Fruit fly (Drosophila melanogaster) whole organism, embryonic: ENCODE results near the gene GstD7.

ENCODE experiments used
- Atf-2 ChIP-seq: fragments of 200-800 bp; sonication (Bioruptor generic); optimal IDR thresholded peaks from 2 replicates; lab custom pipeline; 2016; ENCODE audit warnings: missing biosample characterization, missing genetic modification characterization
- Atf3 ChIP-seq: fragments of 200-800 bp; sonication (Bioruptor generic); optimal IDR thresholded peaks from 3 replicates; lab custom pipeline; 2016; ENCODE audit warnings: missing biosample characterization, missing genetic modification characterization
- Awh ChIP-seq: fragments of 200-800 bp; sonication (Bioruptor generic); IDR thresholded peaks from 2 replicates; pipeline ENCODE4, ENCODE4 v1.3.6; 2022; ENCODE audit warnings: missing biosample characterization, missing genetic modification characterization
- Blimp-1 ChIP-seq: fragments of 200-800 bp; sonication (Bioruptor generic); optimal IDR thresholded peaks from 3 replicates; lab custom pipeline; 2018; ENCODE audit warnings: missing biosample characterization, missing genetic modification characterization, mild to moderate bottlenecking, moderate library complexity, missing genetic modification reagents
- C15 ChIP-seq: fragments of 200-800 bp; sonication (Bioruptor generic); IDR thresholded peaks from 3 replicates; pipeline ENCODE4 v1.3.6; 2022; ENCODE audit warnings: missing biosample characterization, missing genetic modification characterization
- CG10267 ChIP-seq: fragments of 200-800 bp; sonication (Bioruptor generic); optimal IDR thresholded peaks from 2 replicates; lab custom pipeline; 2018; ENCODE audit warnings: missing biosample characterization, mild to moderate bottlenecking, missing genetic modification characterization, moderate library complexity
- CG12391 ChIP-seq: fragments of 200-800 bp; sonication (Bioruptor generic); optimal IDR thresholded peaks from 3 replicates; lab custom pipeline; 2018; ENCODE audit warnings: missing biosample characterization, mild to moderate bottlenecking, missing genetic modification characterization, moderate library complexity
- CG12659 ChIP-seq: fragments of 200-800 bp; sonication (Bioruptor generic); optimal IDR thresholded peaks from 3 replicates; lab custom pipeline; 2017; ENCODE audit warnings: mild to moderate bottlenecking, missing biosample characterization, missing genetic modification reagents, missing genetic modification characterization
- CG12942 ChIP-seq: fragments of 200-800 bp; sonication (Bioruptor generic); optimal IDR thresholded peaks from 3 replicates; lab custom pipeline; 2016; ENCODE audit warnings: missing biosample characterization, missing genetic modification characterization
- CG13123 ChIP-seq: fragments of 200-800 bp; sonication (Bioruptor generic); optimal IDR thresholded peaks from 2 replicates; lab custom pipeline; 2016; ENCODE audit warnings: missing biosample characterization, missing genetic modification characterization
- CG15479 ChIP-seq: fragments of 200-800 bp; sonication (Bioruptor generic); optimal IDR thresholded peaks from 3 replicates; lab custom pipeline; 2019; ENCODE audit warnings: missing biosample characterization, mild to moderate bottlenecking, missing genetic modification characterization, moderate library complexity
- CG1603 ChIP-seq: fragments of 200-800 bp; sonication (Bioruptor generic); optimal IDR thresholded peaks from 2 replicates; lab custom pipeline; 2019; ENCODE audit warnings: missing biosample characterization, mild to moderate bottlenecking, missing genetic modification characterization, moderate library complexity
- CG31224 ChIP-seq: fragments of 200-800 bp; sonication (Bioruptor generic); IDR thresholded peaks from 2 replicates; pipeline ENCODE4 v1.3.6; 2022; ENCODE audit warnings: missing biosample characterization, missing genetic modification characterization
- CG33213 ChIP-seq: fragments of 200-800 bp; sonication (Bioruptor generic); optimal IDR thresholded peaks from 3 replicates; lab custom pipeline; 2016; ENCODE audit warnings: missing biosample characterization, missing genetic modification characterization
- CG3838 ChIP-seq: fragments of 200-800 bp; sonication (Bioruptor generic); optimal IDR thresholded peaks from 3 replicates; lab custom pipeline; 2016; ENCODE audit warnings: missing biosample characterization, missing genetic modification characterization
- CG42726 ChIP-seq: fragments of 200-800 bp; sonication (Bioruptor generic); IDR thresholded peaks from 2 replicates; pipeline ENCODE4 v1.3.6; 2022; ENCODE audit warnings: missing biosample characterization, missing genetic modification characterization; ENCODE audit not compliant: partially characterized antibody
- CG6654 ChIP-seq: fragments of 200-800 bp; sonication (Bioruptor generic); optimal IDR thresholded peaks from 2 replicates; lab custom pipeline; 2017; ENCODE audit warnings: missing biosample characterization, mild to moderate bottlenecking, missing genetic modification characterization
- CG6765 ChIP-seq: fragments of 200-800 bp; sonication (Bioruptor generic); optimal IDR thresholded peaks from 3 replicates; lab custom pipeline; 2017; ENCODE audit warnings: missing biosample characterization, mild to moderate bottlenecking, missing genetic modification characterization
- CG7556 ChIP-seq: fragments of 200-800 bp; sonication (Bioruptor generic); optimal IDR thresholded peaks from 2 replicates; lab custom pipeline; 2017; ENCODE audit warnings: missing biosample characterization, mild to moderate bottlenecking, missing genetic modification characterization
- CG7745 ChIP-seq: fragments of 200-800 bp; sonication (Bioruptor generic); optimal IDR thresholded peaks from 2 replicates; lab custom pipeline; 2018; ENCODE audit warnings: missing biosample characterization, mild to moderate bottlenecking, missing genetic modification characterization, moderate library complexity
- CkIIα-i1 ChIP-seq: fragments of 200-800 bp; sonication (Bioruptor generic); IDR thresholded peaks from 2 replicates; pipeline ENCODE4 v1.3.6; 2022; ENCODE audit warnings: missing biosample characterization, missing genetic modification characterization
- CrebB ChIP-seq: fragments of 200-800 bp; sonication (Bioruptor generic); optimal IDR thresholded peaks from 3 replicates; lab custom pipeline; 2018; ENCODE audit warnings: missing biosample characterization, mild to moderate bottlenecking, missing genetic modification characterization
- Doc2 ChIP-seq: fragments of 200-800 bp; sonication (Bioruptor generic); IDR thresholded peaks from 2 replicates; pipeline ENCODE4 v1.3.6; 2022; ENCODE audit warnings: missing biosample characterization, missing genetic modification characterization
- Dref ChIP-seq: fragments of 200-800 bp; sonication (Bioruptor generic); IDR thresholded peaks from 2 replicates; pipeline ENCODE4 v1.3.6; 2022; ENCODE audit warnings: missing biosample characterization, missing genetic modification characterization
- HHEX ChIP-seq: fragments of 200-800 bp; sonication (Bioruptor generic); optimal IDR thresholded peaks from 3 replicates; lab custom pipeline; 2017; ENCODE audit warnings: missing biosample characterization, mild to moderate bottlenecking, missing genetic modification characterization, missing genetic modification reagents
- Kr ChIP-seq: fragments of 200-800 bp; sonication (Bioruptor generic); optimal IDR thresholded peaks from 2 replicates; lab custom pipeline; 2017; ENCODE audit warnings: missing biosample characterization, mild to moderate bottlenecking, missing genetic modification characterization
- Med ChIP-seq: fragments of 200-800 bp; sonication (Bioruptor generic); peaks from one replicate; lab custom pipeline; 2016; ENCODE audit warnings: missing biosample characterization, missing genetic modification characterization, mild to moderate bottlenecking, inconsistent platforms, moderate library complexity
- Meics ChIP-seq: fragments of 200-800 bp; sonication (Bioruptor generic); optimal IDR thresholded peaks from 2 replicates; lab custom pipeline; 2017; ENCODE audit warnings: missing biosample characterization, mild to moderate bottlenecking, missing genetic modification characterization
- Ptx1 ChIP-seq: fragments of 200-800 bp; sonication (Bioruptor generic); IDR thresholded peaks from 2 replicates; pipeline ENCODE4 v1.3.6; 2022; ENCODE audit warnings: missing biosample characterization, missing genetic modification characterization
- Sry-β ChIP-seq: fragments of 200-800 bp; sonication (Bioruptor generic); optimal IDR thresholded peaks from 2 replicates; lab custom pipeline; 2018; ENCODE audit warnings: missing biosample characterization, mild to moderate bottlenecking, missing genetic modification characterization, moderate library complexity
- Sry-δ ChIP-seq: fragments of 200-800 bp; sonication (Bioruptor generic); optimal IDR thresholded peaks from 2 replicates; lab custom pipeline; 2016; ENCODE audit warnings: missing biosample characterization, missing genetic modification characterization
- Tbp ChIP-seq: fragments of >200 bp; optimal IDR thresholded peaks from 2 replicates; lab custom pipeline; 2018; ENCODE audit warnings: missing biosample characterization, missing genetic modification characterization
- abd-A ChIP-seq: fragments of 200-800 bp; sonication (Bioruptor generic); optimal IDR thresholded peaks from 3 replicates; lab custom pipeline; 2019; ENCODE audit warnings: missing biosample characterization, mild to moderate bottlenecking, missing genetic modification characterization, moderate library complexity
- amos ChIP-seq: fragments of 200-800 bp; sonication (Bioruptor generic); IDR thresholded peaks from 2 replicates; pipeline ENCODE4 v1.3.6; 2022; ENCODE audit warnings: missing biosample characterization, missing genetic modification characterization; ENCODE audit not compliant: partially characterized antibody
- ara ChIP-seq: fragments of 200-800 bp; sonication (Bioruptor generic); IDR thresholded peaks from 2 replicates; pipeline ENCODE4 v1.3.6; 2022; ENCODE audit warnings: missing biosample characterization, missing genetic modification characterization
- bab2 ChIP-seq: fragments of 200-800 bp; sonication (Bioruptor generic); optimal IDR thresholded peaks from 2 replicates; lab custom pipeline; 2016; ENCODE audit warnings: missing biosample characterization, missing genetic modification characterization
- chinmo ChIP-seq: fragments of 200-800 bp; sonication (Bioruptor generic); IDR thresholded peaks from 4 replicates; pipeline ENCODE4 v1.3.6; 2022; ENCODE audit warnings: missing biosample characterization, missing genetic modification characterization; ENCODE audit not compliant: partially characterized antibody
- dysf ChIP-seq: fragments of 200-800 bp; sonication (Bioruptor generic); IDR thresholded peaks from 3 replicates; pipeline ENCODE4 v1.3.6; 2022; ENCODE audit warnings: missing biosample characterization, missing genetic modification characterization
- eyg ChIP-seq: fragments of 200-800 bp; sonication (Bioruptor generic); optimal IDR thresholded peaks from 3 replicates; lab custom pipeline; 2016; ENCODE audit warnings: missing biosample characterization, missing genetic modification characterization
- grn ChIP-seq: fragments of 200-800 bp; sonication (Bioruptor generic); optimal IDR thresholded peaks from 3 replicates; lab custom pipeline; 2017; ENCODE audit warnings: missing biosample characterization, missing genetic modification characterization
- gsb-n ChIP-seq: fragments of 200-800 bp; sonication (Bioruptor generic); optimal IDR thresholded peaks from 3 replicates; lab custom pipeline; 2018; ENCODE audit warnings: missing biosample characterization, mild to moderate bottlenecking, missing genetic modification characterization
- ham ChIP-seq: fragments of 200-800 bp; sonication (Bioruptor generic); IDR thresholded peaks from 2 replicates; pipeline ENCODE4 v1.3.6; 2022; ENCODE audit warnings: missing biosample characterization, missing genetic modification characterization
- org-1 ChIP-seq: fragments of 200-800 bp; sonication (Bioruptor generic); optimal IDR thresholded peaks from 2 replicates; lab custom pipeline; 2017; ENCODE audit warnings: missing biosample characterization, missing genetic modification characterization
- pan ChIP-seq, 4 experiments: fragments of >200 bp in 3 of 4; fragments of 200-800 bp in 1 of 4; sonication (Bioruptor generic) in 1 of 4; optimal IDR thresholded peaks in 3 of 4; IDR thresholded peaks in 1 of 4; 2 replicates each; pipeline versions ENCODE4 v1.3.6 to Lab custom; 2017 to 2022; ENCODE audit warnings: missing biosample characterization in 2 of 4, missing genetic modification characterization in 2 of 4, mixed read lengths in 1 of 4
- pb ChIP-seq: fragments of 200-800 bp; sonication (Bioruptor generic); optimal IDR thresholded peaks from 3 replicates; lab custom pipeline; 2016; ENCODE audit warnings: missing biosample characterization, missing genetic modification characterization
- sens-2 ChIP-seq: fragments of 200-800 bp; sonication (Bioruptor generic); IDR thresholded peaks from 2 replicates; pipeline ENCODE4 v1.3.6; 2022; ENCODE audit warnings: missing biosample characterization, missing genetic modification characterization
- sim ChIP-seq: fragments of 200-800 bp; sonication (Bioruptor generic); IDR thresholded peaks from 2 replicates; pipeline ENCODE4 v1.3.6; 2022; ENCODE audit warnings: missing biosample characterization, missing genetic modification characterization
- tna ChIP-seq: fragments of 200-800 bp; sonication (Bioruptor generic); IDR thresholded peaks from 2 replicates; pipeline ENCODE4 v1.3.6; 2022; ENCODE audit warnings: missing biosample characterization, missing genetic modification characterization; ENCODE audit not compliant: partially characterized antibody
- twi ChIP-seq: fragments of 200-800 bp; optimal IDR thresholded peaks from 2 replicates; lab custom pipeline; 2019; ENCODE audit warnings: missing biosample characterization, mild to moderate bottlenecking, missing genetic modification characterization, moderate library complexity
- zen ChIP-seq: fragments of 200-800 bp; sonication (Bioruptor generic); optimal IDR thresholded peaks from 3 replicates; lab custom pipeline; 2018; ENCODE audit warnings: missing biosample characterization, mild to moderate bottlenecking, missing genetic modification characterization, moderate library complexity
- zen2 ChIP-seq: fragments of 200-800 bp; sonication (Bioruptor generic); IDR thresholded peaks from 3 replicates; pipeline ENCODE4 v1.3.6; 2022; ENCODE audit warnings: missing biosample characterization, missing genetic modification characterization; ENCODE audit not compliant: partially characterized antibody

GstD7 gene

DNA sequence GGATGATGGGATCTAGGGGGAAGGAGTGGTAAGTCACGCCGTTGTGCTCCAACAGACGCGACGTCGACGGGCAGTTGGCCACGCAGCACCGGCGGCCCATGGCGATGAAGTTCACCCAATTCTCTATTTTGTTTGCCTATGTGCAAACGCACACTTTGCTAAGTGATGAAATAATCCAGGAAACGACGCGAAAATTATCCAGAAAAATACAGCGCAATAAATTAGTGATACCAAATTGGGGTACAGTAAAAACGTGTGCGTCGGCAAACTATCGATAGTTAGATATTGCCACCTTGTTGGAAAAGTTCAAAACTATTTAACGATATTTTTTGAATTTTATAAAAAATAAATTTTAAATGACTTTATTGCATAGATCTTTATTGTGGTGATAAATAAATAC is 22.3 kb upstream of the GstD7 start, which contains the start of gene MBD-R2 (continued):
- TF ChIP-seq zen2: no peak; the same call in 2 of the 3 replicates
- no peak for TF ChIP-seq eyg (GFP tag; lab: Kevin White, UChicago)
- TF ChIP-seq sens-2 (GFP tag; lab: Robert Waterston, UW): no peak
- no peak for TF ChIP-seq dysf (GFP tag; lab: Robert Waterston, UW)
- peak; percentile 62 for TF ChIP-seq CG12659
- no peak for TF ChIP-seq Atf-2
- TF ChIP-seq C15: no peak
- no peak for TF ChIP-seq CG6765 (GFP tag; lab: Kevin White, UChicago)
- peak; percentile 39 for TF ChIP-seq CG1603
- TF ChIP-seq zen (tag; lab: Kevin White, UChicago): no peak
- TF ChIP-seq HHEX (GFP tag; lab: Kevin White, UChicago): no peak
- no peak for TF ChIP-seq Atf3 (GFP tag; lab: Kevin White, UChicago)
- TF ChIP-seq abd-A (tag; lab: Kevin White, UChicago): no peak
- no peak for TF ChIP-seq twi
- no peak for TF ChIP-seq grn (GFP tag; lab: Kevin White, UChicago)
- TF ChIP-seq CG7556 (GFP tag; lab: Kevin White, UChicago): no peak
- peak; percentile 75 for TF ChIP-seq amos
- TF ChIP-seq CG15479 (GFP tag; lab: Kevin White, UChicago): no peak
- TF ChIP-seq Doc2 (GFP tag; lab: Robert Waterston, UW): no peak
- no peak for TF ChIP-seq Blimp-1
- TF ChIP-seq CG6654: no peak
- TF ChIP-seq Sry-δ (GFP tag; lab: Kevin White, UChicago): peak; percentile 62
- TF ChIP-seq CG31224: no peak
- no peak for TF ChIP-seq bab2 (GFP tag; lab: Kevin White, UChicago)
- no peak for TF ChIP-seq sim (GFP tag; lab: Robert Waterston, UW)
- TF ChIP-seq CG33213 (GFP tag; lab: Kevin White, UChicago): no peak
- no peak for TF ChIP-seq chinmo (GFP tag; lab: Robert Waterston, UW)
- peak; percentile 28; the same call in 1 of the 2 replicates for TF ChIP-seq tna
- no peak for TF ChIP-seq CkIIα-i1
- TF ChIP-seq CG10267 (tag; lab: Kevin White, UChicago): peak; percentile 41
- TF ChIP-seq org-1: no peak
- no peak for TF ChIP-seq CG3838 (GFP tag; lab: Kevin White, UChicago)
- TF ChIP-seq Sry-β (GFP tag; lab: Kevin White, UChicago): no peak
- no peak for TF ChIP-seq Ptx1 (GFP tag; lab: Robert Waterston, UW)
- no peak for TF ChIP-seq ara (GFP tag; lab: Robert Waterston, UW)
- no peak for TF ChIP-seq CrebB (tag; lab: Kevin White, UChicago)
- no peak for TF ChIP-seq Kr
- no peak for TF ChIP-seq Meics (GFP tag; lab: Kevin White, UChicago)
- TF ChIP-seq Med (GFP tag; lab: Kevin White, UChicago): peak; percentile 35
- no peak for TF ChIP-seq gsb-n (tag; lab: Kevin White, UChicago)
- TF ChIP-seq CG12391: peak; percentile 34
- no peak for TF ChIP-seq CG7745 (tag; lab: Kevin White, UChicago)
- TF ChIP-seq CG12942 (GFP tag; lab: Kevin White, UChicago): no peak
- TF ChIP-seq CG42726: no peak
- no peak for TF ChIP-seq Tbp (GFP tag; lab: Kevin White, UChicago)
- no peak for TF ChIP-seq CG13123 (GFP tag; lab: Kevin White, UChicago)
- TF ChIP-seq Dref (GFP tag; lab: Robert Waterston, UW): peak; percentile 67
- no peak for TF ChIP-seq pb
- TF ChIP-seq Awh (GFP tag; lab: Robert Waterston, UW): no peak
- TF ChIP-seq pan (optimal IDR thresholded peaks at IDR 0.05; lab: Kevin White, UChicago): no peak
- no peak for TF ChIP-seq pan (GFP tag; optimal IDR thresholded peaks at IDR 0.05 in 1 of 2, IDR thresholded peaks at IDR 0.05 in 1 of 2)
- no peak for TF ChIP-seq ham (GFP tag; lab: Robert Waterston, UW)
